Fruit fly (Drosophila melanogaster) whole organism, embryonic: ENCODE measurements around the gene St2.

Experiments used
- Abd-B ChIP-seq: fragments of 200-800 bp; sonication (Bioruptor generic); optimal IDR thresholded peaks from 2 replicates; lab custom pipeline; 2018; ENCODE audit warnings: missing biosample characterization, mild to moderate bottlenecking, missing genetic modification characterization, moderate library complexity
- CG10462 ChIP-seq: fragments of 200-800 bp; sonication (Bioruptor generic); optimal IDR thresholded peaks from 2 replicates; lab custom pipeline; 2016; ENCODE audit warnings: missing biosample characterization, missing genetic modification characterization
- CG11723 ChIP-seq: fragments of 200-800 bp; sonication (Bioruptor generic); optimal IDR thresholded peaks from 2 replicates; lab custom pipeline; 2017; ENCODE audit warnings: missing biosample characterization, mild to moderate bottlenecking, missing genetic modification characterization
- CG14441 ChIP-seq: fragments of 200-800 bp; sonication (Bioruptor generic); IDR thresholded peaks from 2 replicates; pipeline ENCODE4 v1.3.6; 2022; ENCODE audit warnings: missing biosample characterization, missing genetic modification characterization
- CG14710 ChIP-seq: fragments of 200-800 bp; sonication (Bioruptor generic); optimal IDR thresholded peaks from 3 replicates; lab custom pipeline; 2019; ENCODE audit warnings: missing biosample characterization, mild to moderate bottlenecking, missing genetic modification characterization, moderate library complexity
- CG16815 ChIP-seq: fragments of 200-800 bp; sonication (Bioruptor generic); optimal IDR thresholded peaks from 3 replicates; lab custom pipeline; 2017; ENCODE audit warnings: missing biosample characterization, mild to moderate bottlenecking, missing genetic modification characterization
- CG17385 ChIP-seq: fragments of 200-800 bp; sonication (Bioruptor generic); optimal IDR thresholded peaks from 3 replicates; lab custom pipeline; 2018; ENCODE audit warnings: missing biosample characterization, mild to moderate bottlenecking, missing genetic modification characterization
- CG18262 ChIP-seq: fragments of 200-800 bp; optimal IDR thresholded peaks from 3 replicates; lab custom pipeline; 2019; ENCODE audit warnings: missing biosample characterization, mild to moderate bottlenecking, missing genetic modification characterization, moderate library complexity
- CG2116 ChIP-seq: fragments of 200-800 bp; sonication (Bioruptor generic); optimal IDR thresholded peaks from 3 replicates; lab custom pipeline; 2018; ENCODE audit warnings: missing biosample characterization, mild to moderate bottlenecking, missing genetic modification characterization
- CG30431 ChIP-seq: fragments of 200-800 bp; sonication (Bioruptor generic); optimal IDR thresholded peaks from 2 replicates; lab custom pipeline; 2017; ENCODE audit warnings: missing biosample characterization, missing genetic modification characterization
- CG3163 ChIP-seq: fragments of 200-800 bp; sonication (Bioruptor generic); optimal IDR thresholded peaks from 3 replicates; lab custom pipeline; 2016; ENCODE audit warnings: missing biosample characterization, missing genetic modification characterization
- CG33213 ChIP-seq: fragments of 200-800 bp; sonication (Bioruptor generic); optimal IDR thresholded peaks from 3 replicates; lab custom pipeline; 2016; ENCODE audit warnings: missing biosample characterization, missing genetic modification characterization
- CG6175 ChIP-seq: fragments of 200-800 bp; sonication (Bioruptor generic); IDR thresholded peaks from 3 replicates; pipeline ENCODE4 v1.3.6; 2022; ENCODE audit warnings: missing biosample characterization, missing genetic modification characterization
- CG6254 ChIP-seq: fragments of 200-800 bp; sonication (Bioruptor generic); optimal IDR thresholded peaks from 3 replicates; lab custom pipeline; 2017; ENCODE audit warnings: mild to moderate bottlenecking, missing biosample characterization, missing genetic modification reagents, missing genetic modification characterization
- CG7987 ChIP-seq: fragments of 200-800 bp; sonication (Bioruptor generic); optimal IDR thresholded peaks from 2 replicates; lab custom pipeline; 2018; ENCODE audit warnings: missing biosample characterization, mild to moderate bottlenecking, missing genetic modification characterization, moderate library complexity
- CG8290 ChIP-seq, 3 experiments: fragments of 200-800 bp; sonication (Bioruptor generic); optimal IDR thresholded peaks; 2 replicates each; lab custom pipeline; 2016 to 2019; ENCODE audit warnings: missing biosample characterization in 3 of 3, missing genetic modification characterization in 3 of 3, mild to moderate bottlenecking in 2 of 3, moderate library complexity in 1 of 3
- CG9215 ChIP-seq: fragments of 200-800 bp; sonication (Bioruptor generic); IDR thresholded peaks from 2 replicates; pipeline ENCODE4 v1.3.6; 2022; ENCODE audit warnings: missing biosample characterization, missing genetic modification characterization
- CG9797 ChIP-seq: fragments of 200-800 bp; sonication (Bioruptor generic); optimal IDR thresholded peaks from 3 replicates; lab custom pipeline; 2018; ENCODE audit warnings: missing biosample characterization, mild to moderate bottlenecking, missing genetic modification characterization
- Camta ChIP-seq: fragments of 200-800 bp; sonication (Bioruptor generic); optimal IDR thresholded peaks from 2 replicates; lab custom pipeline; 2016; ENCODE audit warnings: missing biosample characterization, missing genetic modification characterization
- CrebB ChIP-seq: fragments of 200-800 bp; sonication (Bioruptor generic); optimal IDR thresholded peaks from 3 replicates; lab custom pipeline; 2018; ENCODE audit warnings: missing biosample characterization, mild to moderate bottlenecking, missing genetic modification characterization
- Dll ChIP-seq: fragments of 200-800 bp; sonication (Bioruptor generic); IDR thresholded peaks from 4 replicates; pipeline ENCODE4 v1.3.6; 2022; ENCODE audit warnings: missing biosample characterization, missing genetic modification characterization; ENCODE audit not compliant: partially characterized antibody
- Fer1 ChIP-seq: fragments of 200-800 bp; sonication (Bioruptor generic); optimal IDR thresholded peaks from 2 replicates; lab custom pipeline; 2017; ENCODE audit warnings: missing biosample characterization, mild to moderate bottlenecking, missing genetic modification characterization
- MESR4 ChIP-seq: fragments of 200-800 bp; sonication (Bioruptor generic); optimal IDR thresholded peaks from 2 replicates; lab custom pipeline; 2018; ENCODE audit warnings: missing biosample characterization, mild to moderate bottlenecking, missing genetic modification characterization, moderate library complexity
- Opbp ChIP-seq: fragments of 200-800 bp; sonication (Bioruptor generic); IDR thresholded peaks from 3 replicates; pipeline ENCODE4 v1.3.6; 2022; ENCODE audit warnings: missing biosample characterization, missing genetic modification characterization; ENCODE audit not compliant: partially characterized antibody
- Scr ChIP-seq: fragments of 200-800 bp; sonication (Bioruptor generic); IDR thresholded peaks from 2 replicates; pipeline ENCODE4 v1.3.6; 2022; ENCODE audit warnings: missing biosample characterization, missing genetic modification characterization; ENCODE audit not compliant: partially characterized antibody
- Ssrp ChIP-seq: fragments of 200-800 bp; sonication (Bioruptor generic); optimal IDR thresholded peaks from 2 replicates; lab custom pipeline; 2018; ENCODE audit warnings: missing biosample characterization, mild to moderate bottlenecking, missing genetic modification characterization, moderate library complexity
- ash1 ChIP-seq: fragments of 200-800 bp; sonication (Bioruptor generic); optimal IDR thresholded peaks from 2 replicates; lab custom pipeline; 2018; ENCODE audit warnings: missing biosample characterization, mild to moderate bottlenecking, missing genetic modification characterization
- bab2 ChIP-seq: fragments of 200-800 bp; sonication (Bioruptor generic); optimal IDR thresholded peaks from 2 replicates; lab custom pipeline; 2016; ENCODE audit warnings: missing biosample characterization, missing genetic modification characterization
- bigmax ChIP-seq: fragments of 200-800 bp; sonication (Bioruptor generic); optimal IDR thresholded peaks from 2 replicates; lab custom pipeline; 2018; ENCODE audit warnings: missing biosample characterization, mild to moderate bottlenecking, missing genetic modification characterization
- cad ChIP-seq: fragments of >200 bp; optimal IDR thresholded peaks from 2 replicates; lab custom pipeline; 2017; ENCODE audit warnings: missing biosample characterization, missing genetic modification characterization
- cato ChIP-seq: fragments of 200-800 bp; sonication (Bioruptor generic); optimal IDR thresholded peaks from 2 replicates; lab custom pipeline; 2016; ENCODE audit warnings: missing biosample characterization, missing genetic modification characterization, borderline replicate concordance
- caup ChIP-seq: fragments of 200-800 bp; sonication (Bioruptor generic); optimal IDR thresholded peaks from 3 replicates; lab custom pipeline; 2017; ENCODE audit warnings: missing biosample characterization, mild to moderate bottlenecking, missing genetic modification characterization, moderate library complexity; ENCODE audit not compliant: severe bottlenecking
- chm ChIP-seq: fragments of 200-800 bp; sonication (Bioruptor generic); IDR thresholded peaks from 2 replicates; pipeline ENCODE4 v1.3.6; 2022; ENCODE audit warnings: missing biosample characterization, missing genetic modification characterization
- crc ChIP-seq: fragments of 200-800 bp; sonication (Bioruptor generic); optimal IDR thresholded peaks from 2 replicates; lab custom pipeline; 2016; ENCODE audit warnings: missing biosample characterization, missing genetic modification characterization
- dan ChIP-seq: fragments of 200-800 bp; sonication (Bioruptor generic); IDR thresholded peaks from 2 replicates; pipeline ENCODE4 v1.3.6; 2022; ENCODE audit warnings: missing biosample characterization, missing genetic modification characterization
- disco-r ChIP-seq: fragments of 200-800 bp; sonication (Bioruptor generic); optimal IDR thresholded peaks from 2 replicates; lab custom pipeline; 2016; ENCODE audit warnings: missing biosample characterization, missing genetic modification characterization
- eyg ChIP-seq: fragments of 200-800 bp; sonication (Bioruptor generic); optimal IDR thresholded peaks from 3 replicates; lab custom pipeline; 2016; ENCODE audit warnings: missing biosample characterization, missing genetic modification characterization
- grau ChIP-seq: fragments of 200-800 bp; optimal IDR thresholded peaks from 3 replicates; lab custom pipeline; 2019; ENCODE audit warnings: missing biosample characterization, mild to moderate bottlenecking, missing genetic modification characterization, moderate library complexity
- gsb ChIP-seq: fragments of 200-800 bp; sonication (Bioruptor generic); IDR thresholded peaks from 2 replicates; pipeline ENCODE4 v1.3.6; 2022; ENCODE audit warnings: missing biosample characterization, missing genetic modification characterization
- jing ChIP-seq: fragments of 200-800 bp; sonication (Bioruptor generic); optimal IDR thresholded peaks from 2 replicates; lab custom pipeline; 2018; ENCODE audit warnings: missing biosample characterization, mild to moderate bottlenecking, missing genetic modification characterization
- klu ChIP-seq: fragments of 200-800 bp; sonication (Bioruptor generic); IDR thresholded peaks from 2 replicates; pipeline ENCODE4 v1.3.6; 2022; ENCODE audit warnings: missing biosample characterization, missing genetic modification characterization
- lbe ChIP-seq: fragments of 200-800 bp; sonication (Bioruptor generic); optimal IDR thresholded peaks from 2 replicates; lab custom pipeline; 2016; ENCODE audit warnings: missing biosample characterization, mild to moderate bottlenecking, missing genetic modification characterization
- pita ChIP-seq: fragments of 200-800 bp; sonication (Bioruptor generic); optimal IDR thresholded peaks from 2 replicates; lab custom pipeline; 2017; ENCODE audit warnings: missing biosample characterization, mild to moderate bottlenecking, missing genetic modification characterization
- pnt ChIP-seq: fragments of 200-800 bp; sonication (Bioruptor generic); optimal IDR thresholded peaks from 3 replicates; lab custom pipeline; 2016; ENCODE audit warnings: missing biosample characterization, missing genetic modification characterization
- repo ChIP-seq: fragments of 200-800 bp; sonication (Bioruptor generic); optimal IDR thresholded peaks from 2 replicates; lab custom pipeline; 2016; ENCODE audit warnings: missing biosample characterization, missing genetic modification characterization
- sc ChIP-seq, 3 experiments: fragments of >200 bp in 2 of 3; fragments of 200-800 bp in 1 of 3; sonication (Bioruptor generic) in 1 of 3; optimal IDR thresholded peaks; 2 replicates in 2 of 3; 3 replicates in 1 of 3; lab custom pipeline; 2017; ENCODE audit warnings: mild to moderate bottlenecking in 1 of 3, missing biosample characterization in 1 of 3, missing genetic modification characterization in 1 of 3, missing genetic modification reagents in 1 of 3
- sqz ChIP-seq: fragments of 200-800 bp; sonication (Bioruptor generic); optimal IDR thresholded peaks from 3 replicates; lab custom pipeline; 2018; ENCODE audit warnings: missing biosample characterization, mild to moderate bottlenecking, missing genetic modification characterization
- tna ChIP-seq: fragments of 200-800 bp; sonication (Bioruptor generic); IDR thresholded peaks from 2 replicates; pipeline ENCODE4 v1.3.6; 2022; ENCODE audit warnings: missing biosample characterization, missing genetic modification characterization; ENCODE audit not compliant: partially characterized antibody
- trem ChIP-seq: fragments of 200-800 bp; optimal IDR thresholded peaks from 3 replicates; lab custom pipeline; 2019; ENCODE audit warnings: missing biosample characterization, mild to moderate bottlenecking, missing genetic modification characterization, moderate library complexity
- zen2 ChIP-seq: fragments of 200-800 bp; sonication (Bioruptor generic); IDR thresholded peaks from 3 replicates; pipeline ENCODE4 v1.3.6; 2022; ENCODE audit warnings: missing biosample characterization, missing genetic modification characterization; ENCODE audit not compliant: partially characterized antibody

St2 gene

DNA sequence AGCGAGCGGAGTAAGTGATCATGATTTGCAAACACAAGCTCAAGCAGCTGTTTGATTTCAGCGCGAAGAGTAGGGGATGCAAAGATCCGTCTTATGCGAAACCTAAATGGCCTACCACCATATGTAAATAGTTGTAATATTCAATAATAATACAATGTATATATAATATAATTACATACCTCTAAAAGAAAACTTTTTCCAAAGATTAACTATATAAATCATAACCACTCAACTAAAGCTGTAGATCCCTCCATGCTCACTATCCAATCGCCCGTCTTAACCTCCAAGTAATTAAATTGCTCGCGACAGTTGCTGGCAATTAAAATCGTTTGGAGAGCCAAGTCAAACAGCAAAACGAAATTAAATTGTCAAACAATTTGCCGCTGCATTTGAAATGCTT lies 24.3 kb upstream of the St2 start (continued):
- TF ChIP-seq Fer1 (peak; percentile 70), chm (GFP tag; lab: Robert Waterston, UW) (no peak; the same call in 1 of the 2 replicates), Opbp (GFP tag; lab: Robert Waterston, UW) (no peak), tna (no peak), Abd-B (GFP tag; lab: Kevin White, UChicago) (peak; percentile 55), jing (GFP tag; lab: Kevin White, UChicago) (peak; percentile 53), CG11723 (GFP tag; lab: Kevin White, UChicago) (peak; percentile 31), trem (tag; lab: Kevin White, UChicago) (no peak), CG9215 (GFP tag; lab: Robert Waterston, UW) (peak; percentile 74), CG16815 (GFP tag; lab: Kevin White, UChicago) (peak; percentile 51), CG3163 (no peak), CG10462 (peak; percentile 56), Ssrp (tag; lab: Kevin White, UChicago) (peak; percentile 60), gsb (GFP tag; lab: Robert Waterston, UW) (peak; percentile 61), CG18262 (tag; lab: Kevin White, UChicago) (peak; percentile 68), Dll (GFP tag; lab: Robert Waterston, UW) (no peak), bab2 (GFP tag; lab: Kevin White, UChicago) (no peak), CG2116 (peak; percentile 9), CG9797 (GFP tag; lab: Kevin White, UChicago) (no peak), CG17385 (no peak), grau (tag; lab: Kevin White, UChicago) (peak; percentile 81), MESR4 (GFP tag; lab: Kevin White, UChicago) (no peak), eyg (GFP tag; lab: Kevin White, UChicago) (no peak), dan (GFP tag; lab: Robert Waterston, UW) (no peak), Scr (GFP tag; lab: Robert Waterston, UW) (no peak), sqz (no peak), cato (no peak), sc (optimal IDR thresholded peaks at IDR 0.05; lab: Kevin White, UChicago) (no peak), sc (GFP tag; optimal IDR thresholded peaks at IDR 0.05; lab: Kevin White, UChicago) (no peak), CG14710 (tag; lab: Kevin White, UChicago) (peak; percentile 17), pnt (GFP tag; lab: Kevin White, UChicago) (no peak), Camta (GFP tag; lab: Kevin White, UChicago) (no peak), CG33213 (no peak), CG7987 (GFP tag; lab: Kevin White, UChicago) (no peak), CG6254 (GFP tag; lab: Kevin White, UChicago) (no peak), crc (GFP tag; lab: Kevin White, UChicago) (no peak), CG8290 (GFP tag; optimal IDR thresholded peaks at IDR 0.05; lab: Kevin White, UChicago) (no peak), CG8290 (tag; optimal IDR thresholded peaks at IDR 0.05; lab: Kevin White, UChicago) (peak in 1 of 2 experiments; percentile 21), CG30431 (GFP tag; lab: Kevin White, UChicago) (no peak), lbe (GFP tag; lab: Kevin White, UChicago) (peak; percentile 14), disco-r (GFP tag; lab: Kevin White, UChicago) (no peak), cad (GFP tag; lab: Kevin White, UChicago) (no peak), zen2 (GFP tag; lab: Robert Waterston, UW) (no peak), repo (no peak), ash1 (GFP tag; lab: Kevin White, UChicago) (no peak), caup (GFP tag; lab: Kevin White, UChicago) (peak; percentile 62), CG6175 (GFP tag; lab: Robert Waterston, UW) (peak; percentile 62; the same call in 2 of the 3 replicates), bigmax (GFP tag; lab: Kevin White, UChicago) (no peak), klu (no peak), CG14441 (GFP tag; lab: Robert Waterston, UW) (peak; percentile 85), pita (no peak), CrebB (tag; lab: Kevin White, UChicago) (no peak)
